Fruit fly (Drosophila melanogaster) whole organism, embryonic: ENCODE data around the gene syd.

Experiments
- Atf-2 ChIP-seq: fragments of 200-800 bp; sonication (Bioruptor generic); optimal IDR thresholded peaks from 2 replicates; lab custom pipeline; 2016; ENCODE audit warnings: missing biosample characterization, missing genetic modification characterization
- CG10267 ChIP-seq: fragments of 200-800 bp; sonication (Bioruptor generic); optimal IDR thresholded peaks from 2 replicates; lab custom pipeline; 2018; ENCODE audit warnings: missing biosample characterization, mild to moderate bottlenecking, missing genetic modification characterization, moderate library complexity
- CG10274 ChIP-seq: fragments of 200-800 bp; sonication (Bioruptor generic); optimal IDR thresholded peaks from 3 replicates; lab custom pipeline; 2017; ENCODE audit warnings: missing biosample characterization, mild to moderate bottlenecking, missing genetic modification characterization
- CG10431 ChIP-seq: fragments of 200-800 bp; sonication (Bioruptor generic); optimal IDR thresholded peaks from 3 replicates; lab custom pipeline; 2018; ENCODE audit warnings: missing biosample characterization, mild to moderate bottlenecking, missing genetic modification characterization
- CG10979 ChIP-seq: fragments of 200-800 bp; sonication (Bioruptor generic); optimal IDR thresholded peaks from 2 replicates; lab custom pipeline; 2018; ENCODE audit warnings: missing biosample characterization, mild to moderate bottlenecking, missing genetic modification characterization, moderate library complexity
- CG12219 ChIP-seq: fragments of 200-800 bp; sonication (Bioruptor generic); optimal IDR thresholded peaks from 3 replicates; lab custom pipeline; 2018; ENCODE audit warnings: missing biosample characterization, mild to moderate bottlenecking, missing genetic modification characterization
- CG13123 ChIP-seq: fragments of 200-800 bp; sonication (Bioruptor generic); optimal IDR thresholded peaks from 2 replicates; lab custom pipeline; 2016; ENCODE audit warnings: missing biosample characterization, missing genetic modification characterization
- CG13287 ChIP-seq: fragments of 200-800 bp; sonication (Bioruptor generic); IDR thresholded peaks from 2 replicates; pipeline ENCODE4 v1.3.6; 2022; ENCODE audit warnings: missing biosample characterization, missing genetic modification characterization; ENCODE audit not compliant: partially characterized antibody
- CG13624 ChIP-seq: fragments of 200-800 bp; sonication (Bioruptor generic); optimal IDR thresholded peaks from 2 replicates; lab custom pipeline; 2016; ENCODE audit warnings: missing biosample characterization, missing genetic modification characterization
- CG13894 ChIP-seq: fragments of 200-800 bp; sonication (Bioruptor generic); optimal IDR thresholded peaks from 3 replicates; lab custom pipeline; 2018; ENCODE audit warnings: missing biosample characterization, mild to moderate bottlenecking, missing genetic modification characterization, moderate library complexity
- CG14014 ChIP-seq: fragments of 200-800 bp; sonication (Bioruptor generic); IDR thresholded peaks from 2 replicates; pipeline ENCODE4 v1.3.6; 2022; ENCODE audit warnings: missing biosample characterization, missing genetic modification characterization
- CG16863 ChIP-seq: fragments of 200-800 bp; sonication (Bioruptor generic); optimal IDR thresholded peaks from 3 replicates; lab custom pipeline; 2016; ENCODE audit warnings: missing biosample characterization, missing genetic modification characterization
- CG1832 ChIP-seq: fragments of 200-800 bp; sonication (Bioruptor generic); optimal IDR thresholded peaks from 2 replicates; lab custom pipeline; 2017; ENCODE audit warnings: missing biosample characterization, mild to moderate bottlenecking, missing genetic modification characterization, inconsistent platforms
- CG30403 ChIP-seq: fragments of 200-800 bp; sonication (Bioruptor generic); optimal IDR thresholded peaks from 3 replicates; lab custom pipeline; 2016; ENCODE audit warnings: missing biosample characterization, missing genetic modification characterization
- CG4730 ChIP-seq: fragments of 200-800 bp; sonication (Bioruptor generic); IDR thresholded peaks from 2 replicates; pipeline ENCODE4 v1.3.6; 2022; ENCODE audit warnings: missing biosample characterization, missing genetic modification characterization
- CG7271 ChIP-seq: fragments of 200-800 bp; sonication (Bioruptor generic); optimal IDR thresholded peaks from 2 replicates; lab custom pipeline; 2018; ENCODE audit warnings: missing biosample characterization, mild to moderate bottlenecking, missing genetic modification characterization, moderate library complexity
- CG7839 ChIP-seq: fragments of 200-800 bp; sonication (Bioruptor generic); optimal IDR thresholded peaks from 3 replicates; lab custom pipeline; 2018; ENCODE audit warnings: missing biosample characterization, mild to moderate bottlenecking, missing genetic modification characterization, moderate library complexity
- CG7987 ChIP-seq: fragments of 200-800 bp; sonication (Bioruptor generic); optimal IDR thresholded peaks from 2 replicates; lab custom pipeline; 2018; ENCODE audit warnings: missing biosample characterization, mild to moderate bottlenecking, missing genetic modification characterization, moderate library complexity
- CG8388 ChIP-seq: fragments of 200-800 bp; sonication (Bioruptor generic); optimal IDR thresholded peaks from 2 replicates; lab custom pipeline; 2019; ENCODE audit warnings: missing biosample characterization, mild to moderate bottlenecking, missing genetic modification characterization, moderate library complexity
- CG9437 ChIP-seq: fragments of 200-800 bp; sonication (Bioruptor generic); optimal IDR thresholded peaks from 2 replicates; lab custom pipeline; 2018; ENCODE audit warnings: missing biosample characterization, mild to moderate bottlenecking, missing genetic modification characterization
- CG9817 ChIP-seq: fragments of 200-800 bp; sonication (Bioruptor generic); optimal IDR thresholded peaks from 2 replicates; lab custom pipeline; 2018; ENCODE audit warnings: missing biosample characterization, mild to moderate bottlenecking, missing genetic modification characterization, moderate library complexity
- Dek ChIP-seq: fragments of 200-800 bp; sonication (Bioruptor generic); optimal IDR thresholded peaks from 3 replicates; lab custom pipeline; 2019; ENCODE audit warnings: missing biosample characterization, mild to moderate bottlenecking, missing genetic modification characterization, moderate library complexity
- Dp ChIP-seq: fragments of 200-800 bp; sonication (Bioruptor generic); optimal IDR thresholded peaks from 2 replicates; lab custom pipeline; 2018; ENCODE audit warnings: missing biosample characterization, mild to moderate bottlenecking, missing genetic modification characterization, moderate library complexity
- E2f2 ChIP-seq: fragments of 200-800 bp; sonication (Bioruptor generic); IDR thresholded peaks from 2 replicates; pipeline ENCODE4 v1.3.6; 2022; ENCODE audit warnings: missing biosample characterization, missing genetic modification characterization
- Eip74EF ChIP-seq, 2 experiments: fragments of 200-800 bp in 1 of 2; fragments of >200 bp in 1 of 2; sonication (Bioruptor generic) in 1 of 2; optimal IDR thresholded peaks; 2 replicates each; lab custom pipeline; 2017 to 2019; ENCODE audit warnings: missing biosample characterization in 2 of 2, missing genetic modification characterization in 2 of 2, mild to moderate bottlenecking in 1 of 2, moderate library complexity in 1 of 2
- HHEX ChIP-seq: fragments of 200-800 bp; sonication (Bioruptor generic); optimal IDR thresholded peaks from 3 replicates; lab custom pipeline; 2017; ENCODE audit warnings: missing biosample characterization, mild to moderate bottlenecking, missing genetic modification characterization, missing genetic modification reagents
- Kr ChIP-seq: fragments of 200-800 bp; sonication (Bioruptor generic); optimal IDR thresholded peaks from 2 replicates; lab custom pipeline; 2017; ENCODE audit warnings: missing biosample characterization, mild to moderate bottlenecking, missing genetic modification characterization
- MTF-1 ChIP-seq: fragments of 200-800 bp; sonication (Bioruptor generic); optimal IDR thresholded peaks from 2 replicates; lab custom pipeline; 2018; ENCODE audit warnings: missing biosample characterization, mild to moderate bottlenecking, missing genetic modification characterization, borderline replicate concordance
- Neu2 ChIP-seq: fragments of 200-800 bp; sonication (Bioruptor generic); optimal IDR thresholded peaks from 3 replicates; lab custom pipeline; 2016; ENCODE audit warnings: missing biosample characterization, missing genetic modification characterization, borderline replicate concordance
- PHDP ChIP-seq: fragments of 200-800 bp; sonication (Bioruptor generic); optimal IDR thresholded peaks from 3 replicates; lab custom pipeline; 2018; ENCODE audit warnings: missing biosample characterization, mild to moderate bottlenecking, missing genetic modification characterization, moderate library complexity
- Sry-β ChIP-seq: fragments of 200-800 bp; sonication (Bioruptor generic); optimal IDR thresholded peaks from 2 replicates; lab custom pipeline; 2018; ENCODE audit warnings: missing biosample characterization, mild to moderate bottlenecking, missing genetic modification characterization, moderate library complexity
- bsh ChIP-seq, 2 experiments: fragments of 200-800 bp; sonication (Bioruptor generic); optimal IDR thresholded peaks; 2 replicates each; lab custom pipeline; 2017 to 2018; ENCODE audit warnings: mild to moderate bottlenecking in 2 of 2, missing biosample characterization in 2 of 2, missing genetic modification characterization in 2 of 2, moderate library complexity in 1 of 2
- chinmo ChIP-seq: fragments of 200-800 bp; sonication (Bioruptor generic); IDR thresholded peaks from 4 replicates; pipeline ENCODE4 v1.3.6; 2022; ENCODE audit warnings: missing biosample characterization, missing genetic modification characterization; ENCODE audit not compliant: partially characterized antibody
- fd102C ChIP-seq: fragments of 200-800 bp; sonication (Bioruptor generic); optimal IDR thresholded peaks from 2 replicates; lab custom pipeline; 2018; ENCODE audit warnings: missing biosample characterization, mild to moderate bottlenecking, missing genetic modification characterization, moderate library complexity
- grau ChIP-seq: fragments of 200-800 bp; optimal IDR thresholded peaks from 3 replicates; lab custom pipeline; 2019; ENCODE audit warnings: missing biosample characterization, mild to moderate bottlenecking, missing genetic modification characterization, moderate library complexity
- ham ChIP-seq: fragments of 200-800 bp; sonication (Bioruptor generic); IDR thresholded peaks from 2 replicates; pipeline ENCODE4 v1.3.6; 2022; ENCODE audit warnings: missing biosample characterization, missing genetic modification characterization
- hb ChIP-seq: fragments of 200-800 bp; sonication (Bioruptor generic); IDR thresholded peaks from 3 replicates; pipeline ENCODE4 v1.3.6; 2022; ENCODE audit warnings: missing biosample characterization, missing genetic modification characterization; ENCODE audit not compliant: partially characterized antibody
- knrl ChIP-seq: fragments of 200-800 bp; sonication (Bioruptor generic); IDR thresholded peaks from 3 replicates; pipeline ENCODE4 v1.3.6; 2022; ENCODE audit warnings: missing biosample characterization, missing genetic modification characterization; ENCODE audit not compliant: partially characterized antibody
- lmd ChIP-seq: fragments of 200-800 bp; sonication (Bioruptor generic); IDR thresholded peaks from 2 replicates; pipeline ENCODE4 v1.3.6; 2022; ENCODE audit warnings: missing biosample characterization, missing genetic modification characterization
- otp ChIP-seq: fragments of 200-800 bp; sonication (Bioruptor generic); IDR thresholded peaks from 3 replicates; pipeline ENCODE4, ENCODE4 v1.3.6; 2022; ENCODE audit warnings: missing biosample characterization, missing genetic modification characterization
- pfk ChIP-seq: fragments of 200-800 bp; sonication (Bioruptor generic); optimal IDR thresholded peaks from 2 replicates; lab custom pipeline; 2018; ENCODE audit warnings: missing biosample characterization, mild to moderate bottlenecking, missing genetic modification characterization, moderate library complexity
- ranshi ChIP-seq: fragments of 200-800 bp; sonication (Bioruptor generic); IDR thresholded peaks from 2 replicates; pipeline ENCODE4 v1.3.6; 2022; ENCODE audit warnings: missing biosample characterization, missing genetic modification characterization
- stc ChIP-seq: fragments of 200-800 bp; sonication (Bioruptor generic); IDR thresholded peaks from 2 replicates; pipeline ENCODE4 v1.3.6; 2022; ENCODE audit warnings: missing biosample characterization, missing genetic modification characterization
- tgo ChIP-seq: fragments of 200-800 bp; sonication (Bioruptor generic); IDR thresholded peaks from 3 replicates; pipeline ENCODE4 v1.3.6; 2022; ENCODE audit warnings: missing biosample characterization, missing genetic modification characterization
- wek ChIP-seq: fragments of 200-800 bp; sonication (Bioruptor generic); optimal IDR thresholded peaks from 3 replicates; lab custom pipeline; 2018; ENCODE audit warnings: missing biosample characterization, mild to moderate bottlenecking, missing genetic modification characterization, moderate library complexity
- yki ChIP-seq: fragments of >200 bp; optimal IDR thresholded peaks from 3 replicates; lab custom pipeline; 2018

syd gene

dm6 chr3L:7981228-7981854, 45.4 kb upstream of the syd start (continued):
- peak; percentile 38 for TF ChIP-seq Kr (GFP tag; lab: Kevin White, UChicago)
- TF ChIP-seq CG14014: no peak
- TF ChIP-seq Neu2: no peak
- no peak for TF ChIP-seq E2f2
- no peak for TF ChIP-seq Sry-β
- no peak for TF ChIP-seq CG13287 (GFP tag; lab: Robert Waterston, UW)
- TF ChIP-seq CG4730 (GFP tag; lab: Robert Waterston, UW): no peak
- TF ChIP-seq CG10274: no peak
- no peak for TF ChIP-seq Dek (tag; lab: Kevin White, UChicago)
- TF ChIP-seq MTF-1 (GFP tag; lab: Kevin White, UChicago): no peak
- no peak for TF ChIP-seq hb (GFP tag; lab: Robert Waterston, UW)
- no peak for TF ChIP-seq otp (GFP tag; lab: Robert Waterston, UW)
- no peak for TF ChIP-seq CG7987 (GFP tag; lab: Kevin White, UChicago)

- peak; percentile 19 for TF ChIP-seq pfk
- TF ChIP-seq CG10431 (GFP tag; lab: Kevin White, UChicago): no peak
- no peak for TF ChIP-seq stc (GFP tag; lab: Robert Waterston, UW)
- TF ChIP-seq PHDP (tag; lab: Kevin White, UChicago): peak; percentile 9
- TF ChIP-seq CG13624 (GFP tag; lab: Kevin White, UChicago): peak; percentile 59
- TF ChIP-seq CG10267 (tag; lab: Kevin White, UChicago): peak; percentile 81
- TF ChIP-seq E2f2: no peak
- no peak for TF ChIP-seq ranshi (GFP tag; lab: Robert Waterston, UW)
- no peak for TF ChIP-seq CG13123 (GFP tag; lab: Kevin White, UChicago)
- peak in 1 of 2 experiments; percentile 75 for TF ChIP-seq Eip74EF (GFP tag; optimal IDR thresholded peaks at IDR 0.05; lab: Kevin White, UChicago)
- TF ChIP-seq tgo: no peak
- no peak for TF ChIP-seq CG9437 (GFP tag; lab: Kevin White, UChicago)
- TF ChIP-seq CG7839 (tag; lab: Kevin White, UChicago): peak; percentile 18
- no peak for TF ChIP-seq CG8388
- TF ChIP-seq fd102C (GFP tag; lab: Kevin White, UChicago): no peak
- TF ChIP-seq lmd (GFP tag; lab: Robert Waterston, UW): no peak
- TF ChIP-seq HHEX (GFP tag; lab: Kevin White, UChicago): peak; percentile 25
- peak; percentile 72 for TF ChIP-seq Dp (GFP tag; lab: Kevin White, UChicago)
- no peak for TF ChIP-seq grau
- TF ChIP-seq CG16863 (GFP tag; lab: Kevin White, UChicago): no peak
- peak; percentile 43 for TF ChIP-seq CG13894 (tag; lab: Kevin White, UChicago)
- no peak for TF ChIP-seq CG7271 (tag; lab: Kevin White, UChicago)
- TF ChIP-seq yki (lab: Kevin White, UChicago): no peak
- TF ChIP-seq CG12219 (GFP tag; lab: Kevin White, UChicago): no peak
- no peak for TF ChIP-seq CG10979
- TF ChIP-seq chinmo (GFP tag; lab: Robert Waterston, UW): no peak
- TF ChIP-seq CG1832 (GFP tag; lab: Kevin White, UChicago): peak; percentile 41
- no peak for TF ChIP-seq CG9817 (tag; lab: Kevin White, UChicago)
- no peak for TF ChIP-seq CG30403 (GFP tag; lab: Kevin White, UChicago)
- no peak for TF ChIP-seq bsh (GFP tag; optimal IDR thresholded peaks at IDR 0.05; lab: Kevin White, UChicago)
- TF ChIP-seq wek (GFP tag; lab: Kevin White, UChicago): no peak
- TF ChIP-seq knrl (GFP tag; lab: Robert Waterston, UW): no peak
- TF ChIP-seq Atf-2 (GFP tag; lab: Kevin White, UChicago): no peak
- no peak for TF ChIP-seq ham (GFP tag; lab: Robert Waterston, UW)
Measured at dm6 chr3L:7978777-7979649, 43.1 kb upstream of the syd start, which contains the start of gene nmo. Gene nmo (plus strand): TSS chr3L:7979046.
